Worm (Caenorhabditis elegans) whole organism, L2 larva: Measurements from ENCODE around the gene ekl-6.

Source experiments
- C34F6.9 ChIP-seq: fragments of 150-350 bp; optimal IDR thresholded peaks from 2 replicates; lab custom pipeline; 2014; ENCODE audit warnings: missing biosample characterization, missing genetic modification characterization
- R02D3.7 ChIP-seq: fragments of 150-350 bp; optimal IDR thresholded peaks from 2 replicates; lab custom pipeline; 2014; ENCODE audit warnings: missing biosample characterization, missing genetic modification characterization
- Y55F3AM.14 ChIP-seq: fragments of 200-800 bp; sonication (Bioruptor generic); optimal IDR thresholded peaks from 2 replicates; lab custom pipeline; 2018; ENCODE audit warnings: mild to moderate bottlenecking, missing genetic modification characterization, missing compliant biosample characterization
- ZK546.5 ChIP-seq: sonication (generic microtip); optimal IDR thresholded peaks from 2 replicates; lab custom pipeline; 2017; ENCODE audit warnings: missing biosample characterization, missing genetic modification characterization
- alr-1 ChIP-seq: fragments of 150-350 bp; optimal IDR thresholded peaks from 2 replicates; lab custom pipeline; 2014; ENCODE audit warnings: missing biosample characterization, missing genetic modification characterization
- ama-1 ChIP-seq: fragments of 150-350 bp; optimal IDR thresholded peaks from 2 replicates; lab custom pipeline; 2018; ENCODE audit warnings: inconsistent platforms
- blmp-1 ChIP-seq: sonication (generic microtip); optimal IDR thresholded peaks from 2 replicates; lab custom pipeline; 2017; ENCODE audit warnings: missing genetic modification characterization, mild to moderate bottlenecking, missing compliant biosample characterization, antibody characterized with exemption, moderate library complexity; ENCODE audit not compliant: insufficient read depth
- ceh-82 ChIP-seq: fragments of 150-350 bp; optimal IDR thresholded peaks from 2 replicates; lab custom pipeline; 2014; ENCODE audit warnings: missing biosample characterization, missing genetic modification characterization
- dmd-4 ChIP-seq: sonication (generic microtip); optimal IDR thresholded peaks from 2 replicates; lab custom pipeline; 2017; ENCODE audit warnings: missing biosample characterization, missing genetic modification characterization
- egl-27 ChIP-seq: sonication (generic microtip); optimal IDR thresholded peaks from 3 replicates; lab custom pipeline; 2017; ENCODE audit warnings: missing biosample characterization, missing genetic modification reagents, missing genetic modification characterization
- elt-1 ChIP-seq: fragments of 150-350 bp; optimal IDR thresholded peaks from 2 replicates; lab custom pipeline; 2014; ENCODE audit warnings: missing biosample characterization, missing genetic modification characterization
- elt-3 ChIP-seq: sonication (generic microtip); optimal IDR thresholded peaks from 2 replicates; lab custom pipeline; 2017; ENCODE audit warnings: missing biosample characterization, missing genetic modification characterization
- fos-1 ChIP-seq: fragments of 150-350 bp; optimal IDR thresholded peaks from 2 replicates; lab custom pipeline; 2014; ENCODE audit warnings: missing biosample characterization, missing genetic modification characterization
- lin-11 ChIP-seq: fragments of 150-350 bp; sonication (generic microtip); optimal IDR thresholded peaks from 2 replicates; lab custom pipeline; 2014; ENCODE audit warnings: missing biosample characterization, missing genetic modification characterization, inconsistent platforms, mixed read lengths
- lin-39 ChIP-seq: fragments of 150-350 bp; optimal IDR thresholded peaks from 2 replicates; lab custom pipeline; 2014; ENCODE audit warnings: missing biosample characterization, missing genetic modification reagents, missing genetic modification characterization
- lsy-2 ChIP-seq, 2 experiments: fragments of 150-350 bp in 1 of 2; sonication (generic microtip) in 1 of 2; optimal IDR thresholded peaks; 2 replicates each; lab custom pipeline; 2014 to 2017; ENCODE audit warnings: missing biosample characterization in 2 of 2, missing genetic modification characterization in 2 of 2
- mbf-1 ChIP-seq: sonication (generic microtip); optimal IDR thresholded peaks from 2 replicates; lab custom pipeline; 2017; ENCODE audit warnings: missing biosample characterization, missing genetic modification characterization
- nhr-10 ChIP-seq: sonication (generic microtip); optimal IDR thresholded peaks from 2 replicates; lab custom pipeline; 2017; ENCODE audit warnings: missing biosample characterization, missing genetic modification characterization
- nhr-12 ChIP-seq: fragments of 150-350 bp; optimal IDR thresholded peaks from 2 replicates; lab custom pipeline; 2014; ENCODE audit warnings: missing biosample characterization, missing genetic modification characterization
- nhr-21 ChIP-seq: fragments of 150-350 bp; optimal IDR thresholded peaks from 2 replicates; lab custom pipeline; 2014; ENCODE audit warnings: missing biosample characterization, missing genetic modification characterization
- nhr-237 ChIP-seq: fragments of 150-350 bp; optimal IDR thresholded peaks from 2 replicates; lab custom pipeline; 2014; ENCODE audit warnings: missing biosample characterization, missing genetic modification characterization
- nhr-6 ChIP-seq: fragments of 150-350 bp; optimal IDR thresholded peaks from 2 replicates; lab custom pipeline; 2014; ENCODE audit warnings: missing biosample characterization, missing genetic modification characterization
- nhr-77 ChIP-seq: fragments of 150-350 bp; optimal IDR thresholded peaks from 2 replicates; lab custom pipeline; 2014; ENCODE audit warnings: missing biosample characterization, missing genetic modification characterization
- peb-1 ChIP-seq: fragments of 150-350 bp; optimal IDR thresholded peaks from 2 replicates; lab custom pipeline; 2014; ENCODE audit warnings: missing biosample characterization, missing genetic modification characterization
- sem-4 ChIP-seq: fragments of 150-350 bp; optimal IDR thresholded peaks from 2 replicates; lab custom pipeline; 2014; ENCODE audit warnings: missing biosample characterization, missing genetic modification reagents, missing genetic modification characterization
- skn-1 ChIP-seq: sonication (generic microtip); optimal IDR thresholded peaks from 2 replicates; lab custom pipeline; 2017; ENCODE audit warnings: missing biosample characterization, missing genetic modification characterization
- sma-3 ChIP-seq: sonication (generic microtip); optimal IDR thresholded peaks from 2 replicates; lab custom pipeline; 2016; ENCODE audit warnings: missing genetic modification reagents, missing genetic modification characterization, missing compliant biosample characterization
- sma-9 ChIP-seq, 2 experiments: fragments of 150-350 bp in 1 of 2; sonication (generic microtip) in 1 of 2; optimal IDR thresholded peaks; 2 replicates each; lab custom pipeline; 2014 to 2016; ENCODE audit warnings: missing genetic modification characterization in 2 of 2, mild to moderate bottlenecking in 1 of 2, missing biosample characterization in 1 of 2, missing compliant biosample characterization in 1 of 2, missing genetic modification reagents in 1 of 2, moderate library complexity in 1 of 2
- snpc-4 ChIP-seq: fragments of 150-350 bp; optimal IDR thresholded peaks from 2 replicates; lab custom pipeline; 2014; ENCODE audit warnings: missing biosample characterization, missing genetic modification characterization
- unc-39 ChIP-seq: fragments of 150-350 bp; optimal IDR thresholded peaks from 2 replicates; lab custom pipeline; 2014; ENCODE audit warnings: missing biosample characterization, missing genetic modification characterization
- unc-55 ChIP-seq: fragments of 150-350 bp; sonication (generic microtip); optimal IDR thresholded peaks from 3 replicates; lab custom pipeline; 2014; ENCODE audit warnings: missing biosample characterization, missing genetic modification reagents, missing genetic modification characterization
- unc-62 ChIP-seq: fragments of 150-350 bp; optimal IDR thresholded peaks from 2 replicates; lab custom pipeline; 2014; ENCODE audit warnings: missing biosample characterization, missing genetic modification reagents, missing genetic modification characterization
- zag-1 ChIP-seq: fragments of 150-350 bp; optimal IDR thresholded peaks from 2 replicates; lab custom pipeline; 2014; ENCODE audit warnings: missing biosample characterization, missing genetic modification characterization
- ztf-1 ChIP-seq: fragments of 200-800 bp; sonication (Bioruptor generic); conservative IDR thresholded peaks from 2 replicates; pipeline ENCODE4 v1.3.6; 2022; ENCODE audit warnings: missing genetic modification characterization, missing compliant biosample characterization
- ztf-11 ChIP-seq: sonication (generic microtip); optimal IDR thresholded peaks from 2 replicates; lab custom pipeline; 2017; ENCODE audit warnings: missing biosample characterization, missing genetic modification characterization
- ztf-4 ChIP-seq: fragments of 150-350 bp; optimal IDR thresholded peaks from 2 replicates; lab custom pipeline; 2014; ENCODE audit warnings: missing biosample characterization, missing genetic modification characterization

The ekl-6 gene

ce11 chrIII:10057518-10057917, 6.7 kb upstream of the ekl-6 start, which contains the start of gene T16G12.4:
T16G12.4 (plus strand) TSS chrIII:10057818.
- TF ChIP-seq lsy-2 (tag; optimal IDR thresholded peaks at IDR 0.05; lab: Kevin White, UChicago): no peak
- TF ChIP-seq ztf-1 (GFP tag; lab: Robert Waterston, UW): no peak
- TF ChIP-seq ztf-11: no peak
- no peak for TF ChIP-seq lin-11 (tag; lab: Kevin White, UChicago)
- TF ChIP-seq skn-1: no peak
- no peak for TF ChIP-seq nhr-10 (tag; lab: Kevin White, UChicago)
- no peak for TF ChIP-seq sma-9 (GFP tag; optimal IDR thresholded peaks at IDR 0.05; lab: Kevin White, UChicago)
- TF ChIP-seq sma-9 (tag; optimal IDR thresholded peaks at IDR 0.05; lab: Kevin White, UChicago): no peak
- TF ChIP-seq ztf-4: no peak
- TF ChIP-seq R02D3.7: no peak
- TF ChIP-seq nhr-12 (tag; lab: Kevin White, UChicago): no peak
- TF ChIP-seq Y55F3AM.14 (GFP tag; lab: Kevin White, UChicago): no peak
- TF ChIP-seq elt-3: no peak
- no peak for TF ChIP-seq sma-3 (GFP tag; lab: Kevin White, UChicago)
- no peak for TF ChIP-seq nhr-21 (tag; lab: Kevin White, UChicago)
- TF ChIP-seq nhr-237: no peak
- TF ChIP-seq egl-27 (tag; lab: Kevin White, UChicago): no peak
- no peak for TF ChIP-seq snpc-4 (tag; lab: Kevin White, UChicago)
- no peak for TF ChIP-seq unc-39
- TF ChIP-seq, all 48 proteins: peak for 0

- TF ChIP-seq blmp-1 (tag; lab: Kevin White, UChicago) (no peak), ZK546.5 (tag; lab: Kevin White, UChicago) (no peak), sma-9 (GFP tag; optimal IDR thresholded peaks at IDR 0.05; lab: Kevin White, UChicago) (no peak), sma-9 (tag; optimal IDR thresholded peaks at IDR 0.05; lab: Kevin White, UChicago) (no peak), Y55F3AM.14 (GFP tag; lab: Kevin White, UChicago) (no peak), ztf-1 (GFP tag; lab: Robert Waterston, UW) (no peak), dmd-4 (tag; lab: Kevin White, UChicago) (no peak), egl-27 (tag; lab: Kevin White, UChicago) (no peak), ztf-11 (no peak)
Measured at ce11 chrIII:10059002-10059401, 5.2 kb upstream of the ekl-6 start, which contains the start of gene T16G12.8. T16G12.8 (plus strand) TSS chrIII:10059302.

- TF ChIP-seq ztf-4 (no peak), mbf-1 (tag; lab: Kevin White, UChicago) (no peak), ama-1 (lab: Kevin White, UChicago) (no peak), zag-1 (tag; lab: Kevin White, UChicago) (no peak), unc-55 (no peak), C34F6.9 (tag; lab: Kevin White, UChicago) (no peak), dmd-4 (tag; lab: Kevin White, UChicago) (no peak), elt-1 (tag; lab: Kevin White, UChicago) (no peak), sem-4 (no peak)
Measured at ce11 chrIII:10060573-10060972, 3.6 kb upstream of the ekl-6 start, which contains the start of gene T16G12.13. T16G12.13 (plus strand) TSS chrIII:10060865.

- no peak for TF ChIP-seq fos-1 (tag; lab: Kevin White, UChicago)
Measured at ce11 chrIII:10069278-10069677, 5.1 kb downstream of the ekl-6 start, which contains the start of gene T16G12.6. T16G12.6 (plus strand) TSS chrIII:10069578.

ce11 chrIII:10076042-10076441, 11.8 kb downstream of the ekl-6 start:
- no peak for TF ChIP-seq nhr-6 (tag; lab: Kevin White, UChicago)
- TF ChIP-seq sma-9 (GFP tag; optimal IDR thresholded peaks at IDR 0.05; lab: Kevin White, UChicago): no peak
- no peak for TF ChIP-seq sma-9 (tag; optimal IDR thresholded peaks at IDR 0.05; lab: Kevin White, UChicago)
- no peak for TF ChIP-seq dmd-4 (tag; lab: Kevin White, UChicago)
- no peak for TF ChIP-seq ceh-82 (tag; lab: Kevin White, UChicago)
- no peak for TF ChIP-seq peb-1 (tag; lab: Kevin White, UChicago)
- TF ChIP-seq lin-39: no peak
- TF ChIP-seq unc-62 (GFP tag; lab: Kevin White, UChicago): no peak
- no peak for TF ChIP-seq zag-1 (tag; lab: Kevin White, UChicago)
- no peak for TF ChIP-seq egl-27 (tag; lab: Kevin White, UChicago)
- no peak for TF ChIP-seq mbf-1 (tag; lab: Kevin White, UChicago)
- TF ChIP-seq alr-1 (tag; lab: Kevin White, UChicago): no peak
- TF ChIP-seq ama-1 (lab: Kevin White, UChicago): no peak
- TF ChIP-seq elt-1 (tag; lab: Kevin White, UChicago): no peak
- no peak for TF ChIP-seq nhr-12 (tag; lab: Kevin White, UChicago)
- no peak for TF ChIP-seq sma-3 (GFP tag; lab: Kevin White, UChicago)
- TF ChIP-seq nhr-77: no peak
